In genomic region chr3L:8913537-8914108, dm6 we compare ENCODE assay signal across 5 fruit fly cellular contexts.
TF ChIP-seq lines count a peak whose summit lies in the region.

No protein-coding gene starts in this region.

- no peak for TF ChIP-seq CTCF in whole organism, embryonic (GFP tag; optimal IDR thresholded peaks at IDR 0.05; lab: Kevin White, UChicago)

TF ChIP-seq in whole organism, adult, 20 proteins besides CTCF, POLR2A, EP300 and RAD21:
- no peak for TF ChIP-seq CG33017 (tag; optimal IDR thresholded peaks at IDR 0.05; lab: Kevin White, UChicago)
- TF ChIP-seq CG7045 (GFP tag; optimal IDR thresholded peaks at IDR 0.05; lab: Kevin White, UChicago): no peak
- no peak for TF ChIP-seq cic (GFP tag; optimal IDR thresholded peaks at IDR 0.05; lab: Kevin White, UChicago)
- TF ChIP-seq Hr96 (GFP tag; optimal IDR thresholded peaks at IDR 0.05; lab: Kevin White, UChicago): no peak
- TF ChIP-seq ovo (GFP tag; optimal IDR thresholded peaks at IDR 0.05; lab: Kevin White, UChicago): no peak
- no peak for TF ChIP-seq Mnt (GFP tag; optimal IDR thresholded peaks at IDR 0.05; lab: Kevin White, UChicago)
- TF ChIP-seq CG12768 (GFP tag; optimal IDR thresholded peaks at IDR 0.05; lab: Kevin White, UChicago): no peak
- no peak for TF ChIP-seq cnc (optimal IDR thresholded peaks at IDR 0.05; lab: Kevin White, UChicago)
- no peak for TF ChIP-seq CG1620 (GFP tag; optimal IDR thresholded peaks at IDR 0.05; lab: Kevin White, UChicago)
- peak; percentile 10 for TF ChIP-seq bab1 (GFP tag; optimal IDR thresholded peaks at IDR 0.05; lab: Kevin White, UChicago)
- TF ChIP-seq tj (GFP tag; optimal IDR thresholded peaks at IDR 0.05; lab: Kevin White, UChicago): peak; percentile 11
- no peak for TF ChIP-seq CG11617 (GFP tag; optimal IDR thresholded peaks at IDR 0.05; lab: Kevin White, UChicago)
- peak; percentile 81 for TF ChIP-seq kay (GFP tag; lab: Kevin White, UChicago; ENCODE audit: borderline replicate concordance)
- no peak for TF ChIP-seq toe (GFP tag; optimal IDR thresholded peaks at IDR 0.05; lab: Kevin White, UChicago)
- TF ChIP-seq CG7101 (tag; optimal IDR thresholded peaks at IDR 0.05; lab: Kevin White, UChicago): no peak

TF ChIP-seq in whole organism, embryonic, 481 proteins besides CTCF, POLR2A, EP300 and RAD21:
- TF ChIP-seq Drgx (GFP tag; IDR thresholded peaks at IDR 0.05; lab: Robert Waterston, UW) (peak; percentile 25; the same call in 1 of the 2 replicates), zfh1 (GFP tag; IDR thresholded peaks at IDR 0.05; lab: Robert Waterston, UW) (0 out of 3 replicates have a peak, but pooled peaks have one; percentile 1), mirr (GFP tag; optimal IDR thresholded peaks at IDR 0.05; lab: Kevin White, UChicago) (no peak), fd64A (GFP tag; optimal IDR thresholded peaks at IDR 0.05; lab: Kevin White, UChicago) (no peak), D19B (GFP tag; optimal IDR thresholded peaks at IDR 0.05; lab: Kevin White, UChicago) (no peak), CG12769 (tag; optimal IDR thresholded peaks at IDR 0.05; lab: Kevin White, UChicago) (peak; percentile 66), Elba2 (GFP tag; optimal IDR thresholded peaks at IDR 0.05; lab: Kevin White, UChicago) (peak; percentile 85), bsh (GFP tag; optimal IDR thresholded peaks at IDR 0.05; lab: Kevin White, UChicago) (peak in 1 of 2 experiments; percentile 51), lov (optimal IDR thresholded peaks at IDR 0.05; lab: Kevin White, UChicago) (no peak), lov (GFP tag; IDR thresholded peaks at IDR 0.05; lab: Robert Waterston, UW) (no peak), Trl (optimal IDR thresholded peaks at IDR 0.05; lab: Kevin White, UChicago) (peak; percentile 14 to 37), Trl (GFP tag; optimal IDR thresholded peaks at IDR 0.05; lab: Kevin White, UChicago) (no peak), CG1832 (GFP tag; optimal IDR thresholded peaks at IDR 0.05; lab: Kevin White, UChicago) (peak; percentile 29), Med (GFP tag; lab: Kevin White, UChicago) (peak; percentile 14)

TF ChIP-seq in whole organism, prepupa, 60 proteins besides CTCF, POLR2A, EP300 and RAD21 (continues in another document):
- peak; percentile 56 for TF ChIP-seq CG16779 (tag; optimal IDR thresholded peaks at IDR 0.05; lab: Kevin White, UChicago)
- peak; percentile 95 for TF ChIP-seq Eip78C (GFP tag; lab: Kevin White, UChicago)
- peak; percentile 42 for TF ChIP-seq CG8319 (GFP tag; optimal IDR thresholded peaks at IDR 0.05; lab: Kevin White, UChicago)
- peak; percentile 83 for TF ChIP-seq Hr39 (GFP tag; optimal IDR thresholded peaks at IDR 0.05; lab: Kevin White, UChicago)
- no peak for TF ChIP-seq Hr38 (GFP tag; optimal IDR thresholded peaks at IDR 0.05; lab: Kevin White, UChicago)
- TF ChIP-seq CG3919 (GFP tag; optimal IDR thresholded peaks at IDR 0.05; lab: Kevin White, UChicago): peak; percentile 70
- peak; percentile 84 for TF ChIP-seq lz (GFP tag; optimal IDR thresholded peaks at IDR 0.05; lab: Kevin White, UChicago)
- TF ChIP-seq fd85E (GFP tag; optimal IDR thresholded peaks at IDR 0.05; lab: Kevin White, UChicago): peak; percentile 27
- TF ChIP-seq OdsH (GFP tag; optimal IDR thresholded peaks at IDR 0.05; lab: Kevin White, UChicago): peak; percentile 52
- TF ChIP-seq Lpt (GFP tag; optimal IDR thresholded peaks at IDR 0.05; lab: Kevin White, UChicago): peak; percentile 12
- TF ChIP-seq cyc (GFP tag; optimal IDR thresholded peaks at IDR 0.05; lab: Kevin White, UChicago): peak; percentile 72
- peak; percentile 84 for TF ChIP-seq topi (GFP tag; optimal IDR thresholded peaks at IDR 0.05; lab: Kevin White, UChicago)
- peak; percentile 56 for TF ChIP-seq CG1621 (tag; optimal IDR thresholded peaks at IDR 0.05; lab: Kevin White, UChicago)
- peak; percentile 69 for TF ChIP-seq net (GFP tag; optimal IDR thresholded peaks at IDR 0.05; lab: Kevin White, UChicago)
- TF ChIP-seq CG11762 (GFP tag; optimal IDR thresholded peaks at IDR 0.05; lab: Kevin White, UChicago; ENCODE audit: insufficient read depth): peak; percentile 26
- TF ChIP-seq Eip75B (GFP tag; optimal IDR thresholded peaks at IDR 0.05; lab: Kevin White, UChicago): peak; percentile 87
- TF ChIP-seq CG6792 (GFP tag; optimal IDR thresholded peaks at IDR 0.05; lab: Kevin White, UChicago): peak; percentile 72
- TF ChIP-seq pdm3 (GFP tag; optimal IDR thresholded peaks at IDR 0.05; lab: Kevin White, UChicago): peak; percentile 74
- peak in 1 of 2 experiments; percentile 68 for TF ChIP-seq salr (GFP tag; optimal IDR thresholded peaks at IDR 0.05; lab: Kevin White, UChicago)
- peak; percentile 74 for TF ChIP-seq CG8119 (GFP tag; IDR thresholded peaks at IDR 0.05; lab: Robert Waterston, UW)
- 0 out of 3 replicates have a peak, but pooled peaks have one; percentile 11 for TF ChIP-seq eg (GFP tag; IDR thresholded peaks at IDR 0.05; lab: Robert Waterston, UW)

TF ChIP-seq in whole organism, pupa, 21 proteins besides CTCF, POLR2A, EP300 and RAD21:
- TF ChIP-seq rn (GFP tag; IDR thresholded peaks at IDR 0.05; lab: Robert Waterston, UW): no peak
- TF ChIP-seq CG4496 (GFP tag; IDR thresholded peaks at IDR 0.05; lab: Robert Waterston, UW): peak; percentile 42; the same call in 1 of the 3 replicates
- peak; percentile 10 for TF ChIP-seq CG34367 (tag; optimal IDR thresholded peaks at IDR 0.05; lab: Kevin White, UChicago)
- TF ChIP-seq CG14655 (GFP tag; optimal IDR thresholded peaks at IDR 0.05; lab: Kevin White, UChicago): peak; percentile 82
- peak; percentile 61 for TF ChIP-seq CG8301 (tag; optimal IDR thresholded peaks at IDR 0.05; lab: Kevin White, UChicago)
- no peak for TF ChIP-seq gl (tag; optimal IDR thresholded peaks at IDR 0.05; lab: Kevin White, UChicago)
- peak; percentile 69 for TF ChIP-seq Snoo (tag; optimal IDR thresholded peaks at IDR 0.05; lab: Kevin White, UChicago)
- TF ChIP-seq CG13204 (GFP tag; optimal IDR thresholded peaks at IDR 0.05; lab: Kevin White, UChicago): peak; percentile 20
- peak; percentile 35 for TF ChIP-seq D1 (tag; optimal IDR thresholded peaks at IDR 0.05; lab: Kevin White, UChicago)
- TF ChIP-seq CG10348 (GFP tag; IDR thresholded peaks at IDR 0.05; lab: Robert Waterston, UW): no peak
- peak; percentile 65 for TF ChIP-seq EcR (GFP tag; optimal IDR thresholded peaks at IDR 0.05; lab: Kevin White, UChicago)
- peak; percentile 67 for TF ChIP-seq Pif1B (GFP tag; optimal IDR thresholded peaks at IDR 0.05; lab: Kevin White, UChicago)
- TF ChIP-seq CG12605 (GFP tag; IDR thresholded peaks at IDR 0.05; lab: Robert Waterston, UW): peak; percentile 53
- no peak for TF ChIP-seq Ets98B (GFP tag; IDR thresholded peaks at IDR 0.05; lab: Robert Waterston, UW)
- peak; percentile 71 for TF ChIP-seq CG8159 (tag; optimal IDR thresholded peaks at IDR 0.05; lab: Kevin White, UChicago)
- TF ChIP-seq CG15710 (tag; optimal IDR thresholded peaks at IDR 0.05; lab: Kevin White, UChicago): peak; percentile 54
- no peak for TF ChIP-seq CG32121 (GFP tag; IDR thresholded peaks at IDR 0.05; lab: Robert Waterston, UW)
- peak; percentile 58 for TF ChIP-seq CG17806 (tag; optimal IDR thresholded peaks at IDR 0.05; lab: Kevin White, UChicago)
- TF ChIP-seq Pif1A (GFP tag; optimal IDR thresholded peaks at IDR 0.05; lab: Kevin White, UChicago): peak; percentile 63
- TF ChIP-seq fd96Ca (GFP tag; IDR thresholded peaks at IDR 0.05; lab: Robert Waterston, UW): no peak
- peak; percentile 65 for TF ChIP-seq CG9948 (tag; optimal IDR thresholded peaks at IDR 0.05; lab: Kevin White, UChicago)
TF ChIP-seq in whole organism, pupa: peak in this region for 15.

TF ChIP-seq in whole organism, wandering third instar larva, 38 proteins besides CTCF, POLR2A, EP300 and RAD21 (continues in another document):
- TF ChIP-seq br (GFP tag; optimal IDR thresholded peaks at IDR 0.05; lab: Kevin White, UChicago): peak; percentile 62
- no peak for TF ChIP-seq usp (GFP tag; optimal IDR thresholded peaks at IDR 0.05; lab: Kevin White, UChicago)
- peak; percentile 56 for TF ChIP-seq h (GFP tag; optimal IDR thresholded peaks at IDR 0.05; lab: Kevin White, UChicago)
- TF ChIP-seq Jra (GFP tag; optimal IDR thresholded peaks at IDR 0.05; lab: Kevin White, UChicago): peak; percentile 40
- peak in 1 of 2 experiments; percentile 72 for TF ChIP-seq foxo (GFP tag; optimal IDR thresholded peaks at IDR 0.05; lab: Kevin White, UChicago)
- no peak for TF ChIP-seq Dfd (GFP tag; optimal IDR thresholded peaks at IDR 0.05; lab: Kevin White, UChicago)
- TF ChIP-seq Hr78 (GFP tag; optimal IDR thresholded peaks at IDR 0.05; lab: Kevin White, UChicago): no peak
- TF ChIP-seq CrebA (GFP tag; optimal IDR thresholded peaks at IDR 0.05; lab: Kevin White, UChicago; ENCODE audit: borderline replicate concordance): no peak
- no peak for TF ChIP-seq tai (GFP tag; optimal IDR thresholded peaks at IDR 0.05; lab: Kevin White, UChicago)
- TF ChIP-seq Dif (GFP tag; optimal IDR thresholded peaks at IDR 0.05; lab: Kevin White, UChicago; ENCODE audit: partially characterized antibody): peak; percentile 44
- peak; percentile 51 for TF ChIP-seq dmrt93B (GFP tag; optimal IDR thresholded peaks at IDR 0.05; lab: Kevin White, UChicago)
- no peak for TF ChIP-seq jim (GFP tag; optimal IDR thresholded peaks at IDR 0.05; lab: Kevin White, UChicago)
- TF ChIP-seq CG32264 (GFP tag; optimal IDR thresholded peaks at IDR 0.05; lab: Kevin White, UChicago): no peak
- no peak for TF ChIP-seq Rel (GFP tag; optimal IDR thresholded peaks at IDR 0.05; lab: Kevin White, UChicago)
- TF ChIP-seq Rel (tag; optimal IDR thresholded peaks at IDR 0.05; lab: Kevin White, UChicago): no peak
- TF ChIP-seq GATAd (GFP tag; optimal IDR thresholded peaks at IDR 0.05; lab: Kevin White, UChicago): no peak
- TF ChIP-seq Mio (GFP tag; optimal IDR thresholded peaks at IDR 0.05; lab: Kevin White, UChicago): no peak
- peak; percentile 77 for TF ChIP-seq woc (GFP tag; optimal IDR thresholded peaks at IDR 0.05; lab: Kevin White, UChicago)
- TF ChIP-seq lola (GFP tag; optimal IDR thresholded peaks at IDR 0.05; lab: Kevin White, UChicago): no peak
- TF ChIP-seq HLH106 (tag; optimal IDR thresholded peaks at IDR 0.05; lab: Kevin White, UChicago): peak; percentile 36
- TF ChIP-seq Abd-B (GFP tag; optimal IDR thresholded peaks at IDR 0.05; lab: Kevin White, UChicago): no peak
- TF ChIP-seq OdsH (GFP tag; optimal IDR thresholded peaks at IDR 0.05; lab: Kevin White, UChicago): peak; percentile 63
- TF ChIP-seq sage (GFP tag; optimal IDR thresholded peaks at IDR 0.05; lab: Kevin White, UChicago): no peak
- no peak for TF ChIP-seq sv (GFP tag; optimal IDR thresholded peaks at IDR 0.05; lab: Kevin White, UChicago)
- TF ChIP-seq Sp1 (GFP tag; optimal IDR thresholded peaks at IDR 0.05; lab: Kevin White, UChicago): peak; percentile 62
- no peak for TF ChIP-seq Hr83 (GFP tag; optimal IDR thresholded peaks at IDR 0.05; lab: Kevin White, UChicago; ENCODE audit: poor library complexity, severe bottlenecking)
- no peak for TF ChIP-seq N (GFP tag; optimal IDR thresholded peaks at IDR 0.05; lab: Kevin White, UChicago)
- TF ChIP-seq rgr (GFP tag; optimal IDR thresholded peaks at IDR 0.05; lab: Kevin White, UChicago): peak; percentile 18
- peak; percentile 29 for TF ChIP-seq Hnf4 (GFP tag; optimal IDR thresholded peaks at IDR 0.05; lab: Kevin White, UChicago)
- TF ChIP-seq fru (GFP tag; optimal IDR thresholded peaks at IDR 0.05; lab: Kevin White, UChicago): peak; percentile 79
